Worm (Caenorhabditis elegans) whole organism, young adult: ENCODE measurements around the gene msi-1.

Experiments
- B0019.2 ChIP-seq: fragments of 200-800 bp; sonication (Bioruptor generic); conservative IDR thresholded peaks from 2 replicates; pipeline ENCODE4 v1.3.6; 2022; ENCODE audit warnings: missing genetic modification reagents, missing genetic modification characterization, missing compliant biosample characterization
- F37B4.10 ChIP-seq: fragments of 200-800 bp; sonication (Bioruptor generic); IDR thresholded peaks from 2 replicates; pipeline ENCODE4 v1.3.6; 2022; ENCODE audit warnings: missing genetic modification characterization, missing compliant biosample characterization
- K12H6.12 ChIP-seq: fragments of 200-800 bp; sonication (Bioruptor generic); optimal IDR thresholded peaks from 2 replicates; lab custom pipeline; 2018; ENCODE audit warnings: mild to moderate bottlenecking, missing genetic modification characterization, missing compliant biosample characterization
- Y53F4B.3 ChIP-seq: fragments of 200-800 bp; sonication (Bioruptor generic); IDR thresholded peaks from 2 replicates; pipeline ENCODE4 v1.3.6; 2022; ENCODE audit warnings: missing genetic modification reagents, missing genetic modification characterization, missing compliant biosample characterization
- Y53G8AR.9 ChIP-seq: fragments of 200-800 bp; sonication (Bioruptor generic); conservative IDR thresholded peaks from 2 replicates; pipeline ENCODE4 v1.3.6; 2022; ENCODE audit warnings: missing genetic modification reagents, missing genetic modification characterization, missing compliant biosample characterization
- ZK185.1 ChIP-seq: sonication (generic microtip); optimal IDR thresholded peaks from 2 replicates; lab custom pipeline; 2016; ENCODE audit warnings: mild to moderate bottlenecking, missing genetic modification characterization, missing compliant biosample characterization; ENCODE audit not compliant: poor library complexity, severe bottlenecking
- akir-1 ChIP-seq: fragments of 200-800 bp; sonication (Bioruptor generic); optimal IDR thresholded peaks from 2 replicates; lab custom pipeline; 2018; ENCODE audit warnings: mild to moderate bottlenecking, missing genetic modification characterization, moderate library complexity, missing compliant biosample characterization
- ama-1 ChIP-seq, 3 experiments: fragments of 150-350 bp in 1 of 3; sonication (generic microtip) in 2 of 3; optimal IDR thresholded peaks; 2 replicates each; lab custom pipeline; 2014 to 2018; ENCODE audit warnings: missing biosample characterization in 2 of 3, missing genetic modification characterization in 2 of 3, missing genetic modification reagents in 2 of 3
- attf-5 ChIP-seq: fragments of 200-800 bp; sonication (Bioruptor generic); optimal IDR thresholded peaks from 2 replicates; lab custom pipeline; 2018; ENCODE audit warnings: mild to moderate bottlenecking, missing genetic modification characterization, missing compliant biosample characterization
- attf-6 ChIP-seq: fragments of 200-800 bp; sonication (Bioruptor generic); IDR thresholded peaks from 2 replicates; pipeline ENCODE4 v1.3.6; 2022; ENCODE audit warnings: missing genetic modification reagents, missing genetic modification characterization, missing compliant biosample characterization
- ceh-79 ChIP-seq: sonication (generic microtip); optimal IDR thresholded peaks from 2 replicates; lab custom pipeline; 2017; ENCODE audit warnings: mild to moderate bottlenecking, missing genetic modification characterization, missing compliant biosample characterization
- chd-7 ChIP-seq: sonication (generic microtip); optimal IDR thresholded peaks from 2 replicates; lab custom pipeline; 2016; ENCODE audit warnings: mild to moderate bottlenecking, missing genetic modification characterization, moderate library complexity, missing compliant biosample characterization
- die-1 ChIP-seq: sonication (generic microtip); optimal IDR thresholded peaks from 2 replicates; lab custom pipeline; 2016; ENCODE audit warnings: missing genotype, mild to moderate bottlenecking, missing genetic modification characterization, missing compliant biosample characterization
- egl-44 ChIP-seq: fragments of 200-800 bp; sonication (Bioruptor generic); IDR thresholded peaks from 2 replicates; pipeline ENCODE4 v1.3.6; 2022; ENCODE audit warnings: missing genetic modification reagents, missing genetic modification characterization, missing compliant biosample characterization
- egrh-3 ChIP-seq: fragments of 200-800 bp; sonication (Bioruptor generic); IDR thresholded peaks from 2 replicates; pipeline ENCODE4 v1.3.6; 2022; ENCODE audit warnings: missing genetic modification reagents, missing genetic modification characterization, missing compliant biosample characterization
- ekl-4 ChIP-seq: fragments of 200-800 bp; sonication (Bioruptor generic); IDR thresholded peaks from 2 replicates; pipeline ENCODE4 v1.3.6; 2022; ENCODE audit warnings: missing genetic modification reagents, missing genetic modification characterization, missing compliant biosample characterization
- him-1 ChIP-seq: sonication (generic microtip); optimal IDR thresholded peaks from 2 replicates; lab custom pipeline; 2016; ENCODE audit warnings: missing genotype, missing genetic modification reagents, missing genetic modification characterization, missing compliant biosample characterization
- hlh-12 ChIP-seq: sonication (generic microtip); optimal IDR thresholded peaks from 2 replicates; lab custom pipeline; 2016; ENCODE audit warnings: missing genetic modification characterization, missing compliant biosample characterization
- hmg-1.2 ChIP-seq: fragments of 200-800 bp; sonication (Bioruptor generic); IDR thresholded peaks from 2 replicates; pipeline ENCODE4 v1.3.6; 2022; ENCODE audit warnings: missing genetic modification reagents, missing genetic modification characterization, missing compliant biosample characterization
- let-607 ChIP-seq, 2 experiments: fragments of 200-800 bp in 1 of 2; sonication (Bioruptor generic) in 1 of 2; sonication (generic microtip) in 1 of 2; optimal IDR thresholded peaks; 2 replicates each; lab custom pipeline; 2016 to 2018; ENCODE audit warnings: mild to moderate bottlenecking in 2 of 2, missing compliant biosample characterization in 2 of 2, missing genetic modification characterization in 2 of 2, moderate library complexity in 2 of 2, missing genotype in 1 of 2
- lin-54 ChIP-seq: fragments of 200-800 bp; sonication (Bioruptor generic); optimal IDR thresholded peaks from 2 replicates; lab custom pipeline; 2018; ENCODE audit warnings: mild to moderate bottlenecking, missing genetic modification characterization, missing compliant biosample characterization
- madf-10 ChIP-seq: sonication (generic microtip); optimal IDR thresholded peaks from 2 replicates; lab custom pipeline; 2016; ENCODE audit warnings: mild to moderate bottlenecking, missing genetic modification characterization, missing compliant biosample characterization
- mel-28 ChIP-seq: sonication (generic microtip); optimal IDR thresholded peaks from 2 replicates; lab custom pipeline; 2016; ENCODE audit warnings: borderline replicate concordance, mild to moderate bottlenecking, missing genetic modification characterization, missing compliant biosample characterization
- nfyb-1 ChIP-seq: fragments of 200-800 bp; sonication (Bioruptor generic); IDR thresholded peaks from 2 replicates; pipeline ENCODE4 v1.3.6; 2022; ENCODE audit warnings: missing genetic modification reagents, missing genetic modification characterization, missing compliant biosample characterization
- nhr-179 ChIP-seq: sonication (generic microtip); optimal IDR thresholded peaks from 2 replicates; lab custom pipeline; 2016; ENCODE audit warnings: mild to moderate bottlenecking, missing genetic modification characterization, missing compliant biosample characterization
- nhr-80 ChIP-seq: sonication (generic microtip); optimal IDR thresholded peaks from 2 replicates; lab custom pipeline; 2016; ENCODE audit warnings: missing genetic modification characterization, missing compliant biosample characterization
- rcor-1 ChIP-seq: fragments of 200-800 bp; sonication (Bioruptor generic); IDR thresholded peaks from 2 replicates; pipeline ENCODE4 v1.3.6; 2022; ENCODE audit warnings: missing genetic modification reagents, missing genetic modification characterization, missing compliant biosample characterization
- rpc-1 ChIP-seq, 2 experiments: fragments of 150-350 bp in 1 of 2; sonication (generic microtip) in 1 of 2; optimal IDR thresholded peaks; 2 replicates each; lab custom pipeline; 2014 to 2018; ENCODE audit warnings: missing biosample characterization in 1 of 2, missing genetic modification characterization in 1 of 2, missing genetic modification reagents in 1 of 2, missing genotype in 1 of 2
- sea-2 ChIP-seq: fragments of 200-800 bp; sonication (Bioruptor generic); IDR thresholded peaks from 2 replicates; pipeline ENCODE4 v1.3.6; 2022; ENCODE audit warnings: missing genetic modification characterization, missing compliant biosample characterization
- snpc-1.1 ChIP-seq: sonication (generic microtip); optimal IDR thresholded peaks from 2 replicates; lab custom pipeline; 2017; ENCODE audit warnings: missing genetic modification characterization, mild to moderate bottlenecking, missing compliant biosample characterization, antibody characterized with exemption, moderate library complexity, missing genotype, missing genetic modification reagents; ENCODE audit not compliant: insufficient read depth
- snpc-3.4 ChIP-seq: sonication (generic microtip); optimal IDR thresholded peaks from 2 replicates; lab custom pipeline; 2017; ENCODE audit warnings: missing genetic modification characterization, mild to moderate bottlenecking, missing compliant biosample characterization, antibody characterized with exemption, moderate library complexity, missing genotype, missing genetic modification reagents
- snpc-4 ChIP-seq, 5 experiments: fragments of 150-350 bp in 1 of 5; sonication (generic microtip) in 4 of 5; optimal IDR thresholded peaks; 2 replicates each; lab custom pipeline; 2014 to 2018; ENCODE audit warnings: missing genetic modification characterization in 5 of 5, missing biosample characterization in 3 of 5, antibody characterized with exemption in 2 of 5, mild to moderate bottlenecking in 2 of 5, missing compliant biosample characterization in 2 of 5, missing genotype in 2 of 5, moderate library complexity in 2 of 5, missing genetic modification reagents in 1 of 5
- ztf-26 ChIP-seq: sonication (generic microtip); optimal IDR thresholded peaks from 2 replicates; lab custom pipeline; 2017; ENCODE audit warnings: missing genetic modification characterization, missing compliant biosample characterization

Gene msi-1

ce11 chrIII:3966143-3966542 lies 10.0 kb downstream of the msi-1 start:
- TF ChIP-seq rpc-1 (optimal IDR thresholded peaks at IDR 0.05; lab: Kevin White, UChicago) (no peak), rpc-1 (tag; optimal IDR thresholded peaks at IDR 0.05; lab: Kevin White, UChicago) (no peak), mel-28 (tag; lab: Kevin White, UChicago) (no peak), ekl-4 (GFP tag; lab: Robert Waterston, UW) (no peak), ZK185.1 (no peak), egl-44 (GFP tag; lab: Robert Waterston, UW) (no peak), rcor-1 (GFP tag; lab: Robert Waterston, UW) (no peak), sea-2 (GFP tag; lab: Robert Waterston, UW) (no peak), snpc-4 (GFP tag; optimal IDR thresholded peaks at IDR 0.05; lab: Kevin White, UChicago) (no peak), snpc-4 (tag; optimal IDR thresholded peaks at IDR 0.05; lab: Kevin White, UChicago) (no peak), madf-10 (no peak)

ce11 chrIII:3964237-3964636 lies 12.0 kb downstream of the msi-1 start, which contains the start of gene R10E9.2:
TSS of gene R10E9.2 (minus strand) at chrIII:3964337.
- TF ChIP-seq Y53G8AR.9 (GFP tag; lab: Robert Waterston, UW) (no peak), chd-7 (tag; lab: Kevin White, UChicago) (no peak), B0019.2 (GFP tag; lab: Robert Waterston, UW) (no peak)

ce11 chrIII:3959987-3960386 lies 16.2 kb downstream of the msi-1 start, which contains the start of gene R10E9.3:
TSS of gene R10E9.3 (plus strand) at chrIII:3960221.
- TF ChIP-seq hmg-1.2 = peak; percentile 33; the same call in 1 of the 2 replicates
- no peak for TF ChIP-seq ceh-79 (tag; lab: Kevin White, UChicago)
- peak; percentile 58 for TF ChIP-seq nhr-80 (tag; lab: Kevin White, UChicago)

ce11 chrIII:3959206-3959605 lies 17.0 kb downstream of the msi-1 start:
- TF ChIP-seq Y53F4B.3 (GFP tag; lab: Robert Waterston, UW) (no peak), F37B4.10 (GFP tag; lab: Robert Waterston, UW) (no peak), let-607 (tag; optimal IDR thresholded peaks at IDR 0.05; lab: Kevin White, UChicago) (no peak), him-1 (tag; lab: Kevin White, UChicago) (no peak), egrh-3 (GFP tag; lab: Robert Waterston, UW) (no peak), snpc-3.4 (tag; lab: Kevin White, UChicago) (no peak), hlh-12 (tag; lab: Kevin White, UChicago) (no peak), attf-5 (GFP tag; lab: Kevin White, UChicago) (no peak), snpc-4 (GFP tag; optimal IDR thresholded peaks at IDR 0.05; lab: Kevin White, UChicago) (no peak), snpc-4 (tag; optimal IDR thresholded peaks at IDR 0.05; lab: Kevin White, UChicago) (no peak), ztf-26 (no peak), K12H6.12 (tag; lab: Kevin White, UChicago) (no peak)

- TF ChIP-seq nhr-179 (tag; lab: Kevin White, UChicago) (no peak), lin-54 (GFP tag; lab: Kevin White, UChicago) (no peak)
These were observed 18.3 kb downstream of the msi-1 start for ce11 chrIII:3957850-3958249.

- peak; percentile 32 for TF ChIP-seq ama-1 (optimal IDR thresholded peaks at IDR 0.05; lab: Kevin White, UChicago)
- no peak for TF ChIP-seq ama-1 (GFP tag; optimal IDR thresholded peaks at IDR 0.05; lab: Kevin White, UChicago)
- 0 out of 2 replicates have a peak, but pooled peaks have one; percentile 27 for TF ChIP-seq nfyb-1
- no peak for TF ChIP-seq egrh-3 (GFP tag; lab: Robert Waterston, UW)
- peak; percentile 20 for TF ChIP-seq snpc-1.1
- TF ChIP-seq akir-1 (GFP tag; lab: Kevin White, UChicago) = no peak
- TF ChIP-seq die-1 (tag; lab: Kevin White, UChicago) = no peak
- 0 out of 2 replicates have a peak, but pooled peaks have one; percentile 21 for TF ChIP-seq attf-6 (GFP tag; lab: Robert Waterston, UW)
- TF ChIP-seq snpc-4 (GFP tag; optimal IDR thresholded peaks at IDR 0.05; lab: Kevin White, UChicago) = peak; percentile 51
- TF ChIP-seq snpc-4 (tag; optimal IDR thresholded peaks at IDR 0.05; lab: Kevin White, UChicago) = peak; percentile 35 to 78 (median 53)
- peak; percentile 44 for TF ChIP-seq chd-7 (tag; lab: Kevin White, UChicago)
These were observed 19.0 kb downstream of the msi-1 start for ce11 chrIII:3957119-3957739.
